Fruit fly (Drosophila melanogaster) whole organism, embryonic: ENCODE measurements around the gene Glg1.

ENCODE experiments used
- Atf6 ChIP-seq: fragments of 200-800 bp; sonication (Bioruptor generic); IDR thresholded peaks from 2 replicates; pipeline ENCODE4 v1.3.6; 2022; ENCODE audit warnings: missing biosample characterization, missing genetic modification characterization
- BEAF-32 ChIP-seq: fragments of 200-800 bp; sonication (Bioruptor generic); optimal IDR thresholded peaks from 3 replicates; lab custom pipeline; 2017; ENCODE audit warnings: missing biosample characterization, missing genetic modification characterization, mild to moderate bottlenecking, moderate library complexity, missing genetic modification reagents
- Bgb ChIP-seq: fragments of 200-800 bp; sonication (Bioruptor generic); IDR thresholded peaks from 2 replicates; pipeline ENCODE4 v1.3.6; 2022; ENCODE audit warnings: missing biosample characterization, missing genetic modification characterization; ENCODE audit not compliant: partially characterized antibody
- Blimp-1 ChIP-seq: fragments of 200-800 bp; sonication (Bioruptor generic); optimal IDR thresholded peaks from 3 replicates; lab custom pipeline; 2018; ENCODE audit warnings: missing biosample characterization, missing genetic modification characterization, mild to moderate bottlenecking, moderate library complexity, missing genetic modification reagents
- CG10274 ChIP-seq: fragments of 200-800 bp; sonication (Bioruptor generic); optimal IDR thresholded peaks from 3 replicates; lab custom pipeline; 2017; ENCODE audit warnings: missing biosample characterization, mild to moderate bottlenecking, missing genetic modification characterization
- CG10366 ChIP-seq: fragments of 200-800 bp; sonication (Bioruptor generic); IDR thresholded peaks from 2 replicates; pipeline ENCODE4 v1.3.6; 2022; ENCODE audit warnings: missing biosample characterization, missing genetic modification characterization
- CG13424 ChIP-seq: fragments of 200-800 bp; sonication (Bioruptor generic); optimal IDR thresholded peaks from 2 replicates; lab custom pipeline; 2019; ENCODE audit warnings: missing biosample characterization, mild to moderate bottlenecking, missing genetic modification characterization, moderate library complexity
- CG13894 ChIP-seq: fragments of 200-800 bp; sonication (Bioruptor generic); optimal IDR thresholded peaks from 3 replicates; lab custom pipeline; 2018; ENCODE audit warnings: missing biosample characterization, mild to moderate bottlenecking, missing genetic modification characterization, moderate library complexity
- CG15514 ChIP-seq: fragments of 200-800 bp; sonication (Bioruptor generic); optimal IDR thresholded peaks from 3 replicates; lab custom pipeline; 2017; ENCODE audit warnings: missing biosample characterization, missing genetic modification characterization, mild to moderate bottlenecking, moderate library complexity, missing genetic modification reagents
- CG16779 ChIP-seq: fragments of 200-800 bp; sonication (Bioruptor generic); IDR thresholded peaks from 2 replicates; pipeline ENCODE4 v1.3.6; 2022; ENCODE audit warnings: missing biosample characterization, missing genetic modification characterization
- CG16813 ChIP-seq: fragments of 200-800 bp; sonication (Bioruptor generic); IDR thresholded peaks from 3 replicates; pipeline ENCODE4 v1.3.6; 2022; ENCODE audit warnings: missing biosample characterization, missing genetic modification characterization; ENCODE audit not compliant: partially characterized antibody
- CG17359 ChIP-seq: fragments of 200-800 bp; sonication (Bioruptor generic); optimal IDR thresholded peaks from 3 replicates; lab custom pipeline; 2018; ENCODE audit warnings: missing biosample characterization, mild to moderate bottlenecking, missing genetic modification characterization, moderate library complexity
- CG17361 ChIP-seq: fragments of 200-800 bp; sonication (Bioruptor generic); IDR thresholded peaks from 3 replicates; pipeline ENCODE4 v1.3.6; 2022; ENCODE audit warnings: missing biosample characterization, missing genetic modification characterization
- CG2116 ChIP-seq: fragments of 200-800 bp; sonication (Bioruptor generic); optimal IDR thresholded peaks from 3 replicates; lab custom pipeline; 2018; ENCODE audit warnings: missing biosample characterization, mild to moderate bottlenecking, missing genetic modification characterization
- CG31388 ChIP-seq: fragments of 200-800 bp; sonication (Bioruptor generic); optimal IDR thresholded peaks from 2 replicates; lab custom pipeline; 2016; ENCODE audit warnings: missing biosample characterization, missing genetic modification characterization
- CG32767 ChIP-seq: fragments of 200-800 bp; sonication (Bioruptor generic); IDR thresholded peaks from 2 replicates; pipeline ENCODE4 v1.3.6; 2022; ENCODE audit warnings: missing biosample characterization, missing genetic modification characterization
- CG34224 ChIP-seq: fragments of 200-800 bp; sonication (Bioruptor generic); IDR thresholded peaks from 3 replicates; pipeline ENCODE4 v1.3.6; 2022; ENCODE audit warnings: missing biosample characterization, missing genetic modification characterization; ENCODE audit not compliant: partially characterized antibody
- CG3995 ChIP-seq: fragments of 200-800 bp; sonication (Bioruptor generic); optimal IDR thresholded peaks from 3 replicates; lab custom pipeline; 2016; ENCODE audit warnings: missing biosample characterization, missing genetic modification characterization
- CG7372 ChIP-seq: fragments of 200-800 bp; sonication (Bioruptor generic); IDR thresholded peaks from 2 replicates; pipeline ENCODE4 v1.3.6; 2022; ENCODE audit warnings: missing biosample characterization, missing genetic modification characterization
- CG7928 ChIP-seq: fragments of 200-800 bp; sonication (Bioruptor generic); optimal IDR thresholded peaks from 2 replicates; lab custom pipeline; 2017; ENCODE audit warnings: missing biosample characterization, mild to moderate bottlenecking, missing genetic modification characterization
- CG7963 ChIP-seq: fragments of 200-800 bp; sonication (Bioruptor generic); IDR thresholded peaks from 3 replicates; pipeline ENCODE4 v1.3.6; 2022; ENCODE audit warnings: missing biosample characterization, missing genetic modification characterization; ENCODE audit not compliant: partially characterized antibody
- CG8089 ChIP-seq: fragments of 200-800 bp; sonication (Bioruptor generic); optimal IDR thresholded peaks from 3 replicates; lab custom pipeline; 2016; ENCODE audit warnings: missing biosample characterization, missing genetic modification characterization
- D19B ChIP-seq: fragments of 200-800 bp; sonication (Bioruptor generic); optimal IDR thresholded peaks from 2 replicates; lab custom pipeline; 2017; ENCODE audit warnings: missing biosample characterization, mild to moderate bottlenecking, missing genetic modification characterization
- Doc3 ChIP-seq: fragments of 200-800 bp; sonication (Bioruptor generic); IDR thresholded peaks from 3 replicates; pipeline ENCODE4 v1.3.6; 2022; ENCODE audit warnings: missing biosample characterization, missing genetic modification characterization; ENCODE audit not compliant: partially characterized antibody
- Dp ChIP-seq: fragments of 200-800 bp; sonication (Bioruptor generic); optimal IDR thresholded peaks from 2 replicates; lab custom pipeline; 2018; ENCODE audit warnings: missing biosample characterization, mild to moderate bottlenecking, missing genetic modification characterization, moderate library complexity
- HLH3B ChIP-seq: fragments of 200-800 bp; sonication (Bioruptor generic); IDR thresholded peaks from 2 replicates; pipeline ENCODE4 v1.3.6; 2022; ENCODE audit warnings: missing biosample characterization, missing genetic modification characterization
- HmgZ ChIP-seq: fragments of 200-800 bp; sonication (Bioruptor generic); optimal IDR thresholded peaks from 2 replicates; lab custom pipeline; 2018; ENCODE audit warnings: missing biosample characterization, mild to moderate bottlenecking, missing genetic modification characterization
- Hr39 ChIP-seq: fragments of >200 bp; optimal IDR thresholded peaks from 2 replicates; lab custom pipeline; 2017
- Hr78 ChIP-seq, 2 experiments: fragments of 200-800 bp in 1 of 2; fragments of >200 bp in 1 of 2; sonication (Bioruptor generic) in 1 of 2; optimal IDR thresholded peaks; 2 replicates each; lab custom pipeline; 2017 to 2019; ENCODE audit warnings: missing biosample characterization in 2 of 2, missing genetic modification characterization in 2 of 2, mild to moderate bottlenecking in 1 of 2, moderate library complexity in 1 of 2
- Usf ChIP-seq: fragments of 200-800 bp; sonication (Bioruptor generic); optimal IDR thresholded peaks from 2 replicates; lab custom pipeline; 2017; ENCODE audit warnings: missing genotype, missing biosample characterization, missing genetic modification characterization
- amos ChIP-seq: fragments of 200-800 bp; sonication (Bioruptor generic); IDR thresholded peaks from 2 replicates; pipeline ENCODE4 v1.3.6; 2022; ENCODE audit warnings: missing biosample characterization, missing genetic modification characterization; ENCODE audit not compliant: partially characterized antibody
- aop ChIP-seq: fragments of 200-800 bp; sonication (Bioruptor generic); IDR thresholded peaks from 2 replicates; pipeline ENCODE4 v1.3.6; 2022; ENCODE audit warnings: missing biosample characterization, missing genetic modification characterization
- bbx ChIP-seq: fragments of 200-800 bp; sonication (Bioruptor generic); IDR thresholded peaks from 2 replicates; pipeline ENCODE4 v1.3.6; 2022; ENCODE audit warnings: missing biosample characterization, missing genetic modification characterization; ENCODE audit not compliant: partially characterized antibody
- corto ChIP-seq: fragments of 200-800 bp; sonication (Bioruptor generic); optimal IDR thresholded peaks from 2 replicates; lab custom pipeline; 2016; ENCODE audit warnings: missing biosample characterization, mild to moderate bottlenecking, missing genetic modification characterization, moderate library complexity
- en ChIP-seq: fragments of 200-800 bp; sonication (Bioruptor generic); optimal IDR thresholded peaks from 2 replicates; lab custom pipeline; 2016; ENCODE audit warnings: missing biosample characterization, missing genetic modification characterization
- ftz-f1 ChIP-seq: fragments of 200-800 bp; sonication (Bioruptor generic); optimal IDR thresholded peaks from 2 replicates; lab custom pipeline; 2016; ENCODE audit warnings: missing biosample characterization, missing genetic modification characterization
- her ChIP-seq: fragments of 200-800 bp; sonication (Bioruptor generic); optimal IDR thresholded peaks from 2 replicates; lab custom pipeline; 2016; ENCODE audit warnings: missing biosample characterization, missing genetic modification characterization
- nerfin-1 ChIP-seq: fragments of 200-800 bp; sonication (Bioruptor generic); optimal IDR thresholded peaks from 3 replicates; lab custom pipeline; 2019; ENCODE audit warnings: missing biosample characterization, mild to moderate bottlenecking, missing genetic modification characterization, moderate library complexity
- nerfin-2 ChIP-seq: fragments of 200-800 bp; sonication (Bioruptor generic); IDR thresholded peaks from 2 replicates; pipeline ENCODE4 v1.3.6; 2022; ENCODE audit warnings: missing biosample characterization, missing genetic modification characterization; ENCODE audit not compliant: partially characterized antibody
- pfk ChIP-seq: fragments of 200-800 bp; sonication (Bioruptor generic); optimal IDR thresholded peaks from 2 replicates; lab custom pipeline; 2018; ENCODE audit warnings: missing biosample characterization, mild to moderate bottlenecking, missing genetic modification characterization, moderate library complexity
- repo ChIP-seq: fragments of 200-800 bp; sonication (Bioruptor generic); optimal IDR thresholded peaks from 2 replicates; lab custom pipeline; 2016; ENCODE audit warnings: missing biosample characterization, missing genetic modification characterization
- toy ChIP-seq: fragments of 200-800 bp; sonication (Bioruptor generic); IDR thresholded peaks from 2 replicates; pipeline ENCODE4 v1.3.6; 2022; ENCODE audit warnings: missing biosample characterization, missing genetic modification characterization
- trem ChIP-seq: fragments of 200-800 bp; optimal IDR thresholded peaks from 3 replicates; lab custom pipeline; 2019; ENCODE audit warnings: missing biosample characterization, mild to moderate bottlenecking, missing genetic modification characterization, moderate library complexity
- ttk ChIP-seq: fragments of 200-800 bp; sonication (Bioruptor generic); IDR thresholded peaks from 2 replicates; pipeline ENCODE4 v2.1.2; 2022; ENCODE audit warnings: missing biosample characterization, missing genetic modification characterization
- unc-4 ChIP-seq: fragments of 200-800 bp; sonication (Bioruptor generic); IDR thresholded peaks from 2 replicates; pipeline ENCODE4 v1.3.6; 2022; ENCODE audit warnings: missing biosample characterization, missing genetic modification characterization; ENCODE audit not compliant: partially characterized antibody
- vnd ChIP-seq: fragments of 200-800 bp; sonication (Bioruptor generic); IDR thresholded peaks from 3 replicates; pipeline ENCODE4 v1.3.6; 2022; ENCODE audit warnings: missing biosample characterization, missing genetic modification characterization; ENCODE audit not compliant: partially characterized antibody
- wor ChIP-seq: fragments of 200-800 bp; sonication (Bioruptor generic); IDR thresholded peaks from 2 replicates; pipeline ENCODE4 v1.3.6; 2022; ENCODE audit warnings: missing biosample characterization, missing genetic modification characterization
- zfh1 ChIP-seq: fragments of 200-800 bp; sonication (Bioruptor generic); IDR thresholded peaks from 3 replicates; pipeline ENCODE4 v1.3.6; 2022; ENCODE audit warnings: missing biosample characterization, missing genetic modification characterization

Gene Glg1

DNA sequence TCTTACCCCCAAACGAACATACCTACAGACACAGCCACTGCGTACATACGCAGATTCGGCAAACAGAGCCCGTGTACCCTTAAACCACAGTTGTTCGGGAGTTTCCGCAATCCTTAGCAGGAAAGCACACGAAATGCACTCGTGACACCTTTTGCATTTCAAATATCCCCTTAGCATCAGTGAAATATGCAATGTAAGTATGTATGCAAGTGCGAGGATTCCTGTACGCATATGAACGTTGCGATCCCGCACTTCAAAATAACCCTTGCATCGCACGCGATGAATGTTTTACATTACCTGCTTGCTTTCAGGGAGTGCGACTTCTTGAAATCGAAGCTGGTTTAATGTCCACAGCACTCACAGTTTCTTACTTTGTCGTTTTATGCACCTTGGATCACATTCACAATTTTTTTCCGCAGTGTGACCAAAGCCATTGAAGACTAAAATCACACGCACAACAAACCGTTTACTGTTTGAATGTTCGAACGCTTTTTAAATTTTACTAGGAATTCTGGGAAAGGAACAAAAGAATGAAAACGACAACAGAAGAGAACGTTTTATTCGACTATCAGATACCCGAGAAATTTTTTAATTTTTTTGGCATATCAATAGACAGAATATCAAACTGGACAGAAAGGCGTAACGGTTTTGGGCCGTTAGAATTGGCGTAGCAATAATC, 26.1 kb upstream of the Glg1 start, which contains the start of gene Mkrn1 (continued):
- no peak for TF ChIP-seq CG31388 (GFP tag; lab: Kevin White, UChicago)
- TF ChIP-seq CG13424: no peak
- no peak for TF ChIP-seq ftz-f1 (GFP tag; lab: Kevin White, UChicago)
- TF ChIP-seq nerfin-2: peak; percentile 88
- peak; percentile 29; the same call in 1 of the 3 replicates for TF ChIP-seq Doc3
- TF ChIP-seq CG13894 (tag; lab: Kevin White, UChicago): no peak
- peak; percentile 43 for TF ChIP-seq CG3995 (GFP tag; lab: Kevin White, UChicago)
- peak; percentile 88 for TF ChIP-seq D19B
- TF ChIP-seq CG34224 (GFP tag; lab: Robert Waterston, UW): peak; percentile 62; the same call in 2 of the 3 replicates
- TF ChIP-seq CG7928: no peak
- TF ChIP-seq Hr78 (GFP tag; optimal IDR thresholded peaks at IDR 0.05; lab: Kevin White, UChicago): no peak
- no peak for TF ChIP-seq CG17359 (tag; lab: Kevin White, UChicago)
- no peak for TF ChIP-seq her (GFP tag; lab: Kevin White, UChicago)
- TF ChIP-seq corto: no peak
- peak; percentile 84 for TF ChIP-seq Bgb (GFP tag; lab: Robert Waterston, UW)
- peak; percentile 94 for TF ChIP-seq CG16813 (GFP tag; lab: Robert Waterston, UW)
- TF ChIP-seq CG15514 (GFP tag; lab: Kevin White, UChicago): no peak
- no peak for TF ChIP-seq Hr39 (lab: Kevin White, UChicago)
- peak; percentile 83 for TF ChIP-seq vnd (GFP tag; lab: Robert Waterston, UW)
- TF ChIP-seq CG8089 (GFP tag; lab: Kevin White, UChicago): no peak
- peak; percentile 54; the same call in 1 of the 2 replicates for TF ChIP-seq amos (GFP tag; lab: Robert Waterston, UW)
- TF ChIP-seq CG32767 (GFP tag; lab: Robert Waterston, UW): no peak
- no peak for TF ChIP-seq wor
- no peak for TF ChIP-seq Usf
- no peak for TF ChIP-seq CG10274 (GFP tag; lab: Kevin White, UChicago)
- TF ChIP-seq zfh1: no peak
- no peak for TF ChIP-seq CG16779 (GFP tag; lab: Robert Waterston, UW)
- peak; percentile 89 for TF ChIP-seq nerfin-1 (tag; lab: Kevin White, UChicago)
- no peak for TF ChIP-seq Blimp-1 (GFP tag; lab: Kevin White, UChicago)
- peak; percentile 9 for TF ChIP-seq CG2116
- no peak for TF ChIP-seq ttk (GFP tag; lab: Robert Waterston, UW)
- peak; percentile 53 for TF ChIP-seq trem (tag; lab: Kevin White, UChicago)
- TF ChIP-seq Atf6 (GFP tag; lab: Robert Waterston, UW): no peak
- no peak; the same call in 2 of the 3 replicates for TF ChIP-seq CG17361 (GFP tag; lab: Robert Waterston, UW)
- TF ChIP-seq Dp (GFP tag; lab: Kevin White, UChicago): peak; percentile 38
- peak; percentile 90 for TF ChIP-seq CG7963 (GFP tag; lab: Robert Waterston, UW)
- peak; percentile 53 for TF ChIP-seq BEAF-32
- TF ChIP-seq en (GFP tag; lab: Kevin White, UChicago): no peak
- peak; percentile 77 for TF ChIP-seq bbx (GFP tag; lab: Robert Waterston, UW)
- TF ChIP-seq repo (GFP tag; lab: Kevin White, UChicago): no peak
- TF ChIP-seq toy (GFP tag; lab: Robert Waterston, UW): no peak
- TF ChIP-seq unc-4 (GFP tag; lab: Robert Waterston, UW): peak; percentile 41; the same call in 1 of the 2 replicates
- no peak for TF ChIP-seq HLH3B (GFP tag; lab: Robert Waterston, UW)
- peak; percentile 94 for TF ChIP-seq pfk (GFP tag; lab: Kevin White, UChicago)
- TF ChIP-seq CG7372 (GFP tag; lab: Robert Waterston, UW): no peak
- TF ChIP-seq aop: no peak
- peak; percentile 36 for TF ChIP-seq HmgZ
- TF ChIP-seq CG10366 (GFP tag; lab: Robert Waterston, UW): no peak
